Worm (Caenorhabditis elegans) whole organism, L3 larva: ENCODE data around the gene del-1.

Experiments used
- R02D3.7 ChIP-seq: fragments of 150-350 bp; optimal IDR thresholded peaks from 2 replicates; lab custom pipeline; 2014; ENCODE audit warnings: missing biosample characterization, missing genetic modification characterization
- aly-2 ChIP-seq: fragments of 150-350 bp; optimal IDR thresholded peaks from 2 replicates; lab custom pipeline; 2014; ENCODE audit warnings: missing biosample characterization, missing genetic modification characterization
- ceh-16 ChIP-seq: sonication (generic microtip); optimal IDR thresholded peaks from 2 replicates; lab custom pipeline; 2017; ENCODE audit warnings: missing biosample characterization, missing genetic modification characterization
- ceh-28 ChIP-seq: fragments of 150-350 bp; optimal IDR thresholded peaks from 2 replicates; lab custom pipeline; 2014; ENCODE audit warnings: missing biosample characterization, missing genetic modification reagents, missing genetic modification characterization
- ceh-82 ChIP-seq: fragments of 150-350 bp; optimal IDR thresholded peaks from 2 replicates; lab custom pipeline; 2014; ENCODE audit warnings: missing biosample characterization, missing genetic modification characterization
- ceh-9 ChIP-seq: sonication (generic microtip); optimal IDR thresholded peaks from 2 replicates; lab custom pipeline; 2018; ENCODE audit warnings: missing biosample characterization, missing genetic modification characterization
- daf-12 ChIP-seq: fragments of 150-350 bp; optimal IDR thresholded peaks from 2 replicates; lab custom pipeline; 2014; ENCODE audit warnings: missing biosample characterization, missing genetic modification reagents, missing genetic modification characterization
- egl-27 ChIP-seq: sonication (generic microtip); optimal IDR thresholded peaks from 4 replicates; lab custom pipeline; 2017; ENCODE audit warnings: missing biosample characterization, missing genetic modification reagents, missing genetic modification characterization
- elt-1 ChIP-seq: fragments of 150-350 bp; optimal IDR thresholded peaks from 2 replicates; lab custom pipeline; 2014; ENCODE audit warnings: missing biosample characterization, missing genetic modification characterization
- elt-2 ChIP-seq: sonication (generic microtip); optimal IDR thresholded peaks from 2 replicates; lab custom pipeline; 2016; ENCODE audit warnings: missing genetic modification reagents, mild to moderate bottlenecking, missing genetic modification characterization, missing compliant biosample characterization
- elt-3 ChIP-seq, 3 experiments: fragments of 150-350 bp in 1 of 3; sonication (generic microtip) in 2 of 3; optimal IDR thresholded peaks; 2 replicates in 2 of 3; 4 replicates in 1 of 3; lab custom pipeline; 2014 to 2017; ENCODE audit warnings: missing biosample characterization in 3 of 3, missing genetic modification characterization in 3 of 3
- fos-1 ChIP-seq: fragments of 150-350 bp; optimal IDR thresholded peaks from 2 replicates; lab custom pipeline; 2014; ENCODE audit warnings: missing biosample characterization, missing genetic modification characterization
- hmg-11 ChIP-seq: sonication (generic microtip); optimal IDR thresholded peaks from 2 replicates; lab custom pipeline; 2016; ENCODE audit warnings: missing genetic modification characterization, missing compliant biosample characterization
- jun-1 ChIP-seq: fragments of 150-350 bp; optimal IDR thresholded peaks from 2 replicates; lab custom pipeline; 2014; ENCODE audit warnings: missing biosample characterization, missing genetic modification reagents, missing genetic modification characterization
- lin-39 ChIP-seq: fragments of 150-350 bp; optimal IDR thresholded peaks from 2 replicates; lab custom pipeline; 2018; ENCODE audit warnings: missing biosample characterization, missing genetic modification reagents, missing genetic modification characterization
- lsy-12 ChIP-seq: sonication (generic microtip); optimal IDR thresholded peaks from 2 replicates; lab custom pipeline; 2016; ENCODE audit warnings: mild to moderate bottlenecking, missing genetic modification characterization, missing compliant biosample characterization
- nfya-1 ChIP-seq: sonication (generic microtip); optimal IDR thresholded peaks from 2 replicates; lab custom pipeline; 2017; ENCODE audit warnings: missing genetic modification characterization, mild to moderate bottlenecking, missing compliant biosample characterization, antibody characterized with exemption, moderate library complexity; ENCODE audit not compliant: insufficient read depth
- nhr-11 ChIP-seq: fragments of 150-350 bp; optimal IDR thresholded peaks from 2 replicates; lab custom pipeline; 2014; ENCODE audit warnings: missing biosample characterization, missing genetic modification characterization
- nhr-12 ChIP-seq: fragments of 150-350 bp; optimal IDR thresholded peaks from 2 replicates; lab custom pipeline; 2014; ENCODE audit warnings: missing biosample characterization, missing genetic modification characterization
- nhr-23 ChIP-seq: fragments of 150-350 bp; optimal IDR thresholded peaks from 2 replicates; lab custom pipeline; 2014; ENCODE audit warnings: missing biosample characterization, missing genetic modification reagents, missing genetic modification characterization
- nhr-25 ChIP-seq: sonication (generic microtip); optimal IDR thresholded peaks from 2 replicates; lab custom pipeline; 2017; ENCODE audit warnings: missing biosample characterization, missing genetic modification characterization
- nhr-28 ChIP-seq: fragments of 150-350 bp; optimal IDR thresholded peaks from 2 replicates; lab custom pipeline; 2014; ENCODE audit warnings: missing biosample characterization, missing genetic modification characterization
- nhr-43 ChIP-seq: sonication (generic microtip); optimal IDR thresholded peaks from 2 replicates; lab custom pipeline; 2016; ENCODE audit warnings: mild to moderate bottlenecking, missing genetic modification characterization, missing compliant biosample characterization; ENCODE audit not compliant: poor library complexity, severe bottlenecking
- nhr-76 ChIP-seq: fragments of 150-350 bp; sonication (generic microtip); optimal IDR thresholded peaks from 5 replicates; lab custom pipeline; 2014; ENCODE audit warnings: missing biosample characterization, missing genetic modification characterization
- pha-4 ChIP-seq: fragments of 150-350 bp; optimal IDR thresholded peaks from 2 replicates; lab custom pipeline; 2014; ENCODE audit warnings: missing biosample characterization, missing genetic modification reagents, missing genetic modification characterization
- pqm-1 ChIP-seq: fragments of 150-350 bp; optimal IDR thresholded peaks from 2 replicates; lab custom pipeline; 2017; ENCODE audit warnings: missing biosample characterization, missing genetic modification characterization, inconsistent platforms
- sea-2 ChIP-seq: fragments of 150-350 bp; sonication (generic microtip); optimal IDR thresholded peaks from 4 replicates; lab custom pipeline; 2014; ENCODE audit warnings: missing biosample characterization, missing genetic modification reagents, missing genetic modification characterization
- skn-1 ChIP-seq: fragments of 150-350 bp; optimal IDR thresholded peaks from 2 replicates; lab custom pipeline; 2014; ENCODE audit warnings: missing biosample characterization, missing genetic modification characterization
- snpc-4 ChIP-seq: fragments of 150-350 bp; optimal IDR thresholded peaks from 2 replicates; lab custom pipeline; 2014; ENCODE audit warnings: missing biosample characterization, missing genetic modification characterization
- tbx-2 ChIP-seq: sonication (generic microtip); optimal IDR thresholded peaks from 2 replicates; lab custom pipeline; 2016; ENCODE audit warnings: mild to moderate bottlenecking, missing genetic modification characterization, missing compliant biosample characterization
- unc-39 ChIP-seq: sonication (generic microtip); optimal IDR thresholded peaks from 4 replicates; lab custom pipeline; 2017; ENCODE audit warnings: missing biosample characterization, missing genetic modification characterization
- zag-1 ChIP-seq: fragments of 150-350 bp; optimal IDR thresholded peaks from 2 replicates; lab custom pipeline; 2014; ENCODE audit warnings: missing biosample characterization, missing genetic modification characterization
- ztf-11 ChIP-seq: fragments of 150-350 bp; optimal IDR thresholded peaks from 2 replicates; lab custom pipeline; 2014; ENCODE audit warnings: missing biosample characterization, missing genetic modification characterization

The del-1 gene

DNA sequence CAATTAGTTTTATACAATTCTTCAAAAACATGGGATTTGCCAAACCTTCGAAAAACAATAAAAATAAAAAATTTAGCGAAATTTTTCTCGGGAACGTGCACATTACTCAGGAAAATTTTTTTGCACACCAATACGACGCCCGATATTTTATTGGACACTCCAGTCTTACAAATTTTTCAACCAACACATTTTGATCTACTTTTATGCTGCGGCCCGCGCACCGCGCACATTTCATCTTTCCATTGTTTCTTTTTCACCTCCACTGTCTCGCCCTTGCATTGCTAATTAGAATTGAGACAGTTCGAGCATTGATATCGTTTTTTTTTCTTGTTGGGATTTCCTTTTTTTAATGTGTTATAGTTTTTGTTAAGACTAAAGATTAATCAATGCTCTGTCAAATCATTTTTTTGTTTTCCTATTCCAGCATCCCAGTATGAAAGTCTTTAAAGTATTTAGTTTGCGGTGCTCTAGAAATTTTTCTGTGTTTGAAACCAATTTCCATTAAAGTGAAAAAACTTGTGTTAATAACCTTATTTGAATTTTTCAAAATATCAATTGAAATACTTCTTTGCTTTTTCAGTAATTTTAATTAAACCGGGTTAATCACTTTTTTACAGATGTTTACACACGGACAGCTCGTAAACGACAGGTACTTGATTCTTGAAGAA, 20.3 kb upstream of the del-1 start, which contains the start of gene K04C1.5:
Gene K04C1.5, plus strand, starts transcription at position 618 of the 668 bp plus-strand sequence.
- TF ChIP-seq nhr-43 (tag; lab: Kevin White, UChicago) (no peak), unc-39 (no peak), elt-3 (tag; optimal IDR thresholded peaks at IDR 0.05; lab: Kevin White, UChicago) (no peak), aly-2 (tag; lab: Kevin White, UChicago) (no peak), fos-1 (tag; lab: Kevin White, UChicago) (no peak), nhr-11 (no peak), ceh-82 (no peak), pha-4 (tag; lab: Kevin White, UChicago) (no peak), zag-1 (tag; lab: Kevin White, UChicago) (no peak), nhr-12 (tag; lab: Kevin White, UChicago) (no peak), egl-27 (no peak), lsy-12 (tag; lab: Kevin White, UChicago) (no peak), nhr-25 (no peak), ceh-16 (tag; lab: Kevin White, UChicago) (no peak), sea-2 (GFP tag; lab: Kevin White, UChicago) (no peak), nhr-76 (tag; lab: Kevin White, UChicago) (no peak), jun-1 (tag; lab: Kevin White, UChicago) (no peak)

ce11 chrX:14252042-14252441, 15.8 kb upstream of the del-1 start, which contains the start of gene E02H4.6:
E02H4.6 (minus strand) TSS chrX:14252142.
- TF ChIP-seq nhr-23 (tag; lab: Kevin White, UChicago): no peak
- TF ChIP-seq nhr-28 (tag; lab: Kevin White, UChicago): no peak
- TF ChIP-seq pqm-1 (tag; lab: Kevin White, UChicago): no peak
- no peak for TF ChIP-seq lsy-12 (tag; lab: Kevin White, UChicago)
- TF ChIP-seq snpc-4 (tag; lab: Kevin White, UChicago): no peak
- no peak for TF ChIP-seq lin-39 (tag; lab: Kevin White, UChicago)
- TF ChIP-seq tbx-2 (tag; lab: Kevin White, UChicago): no peak
- no peak for TF ChIP-seq sea-2 (GFP tag; lab: Kevin White, UChicago)
- no peak for TF ChIP-seq ceh-28 (tag; lab: Kevin White, UChicago)
- no peak for TF ChIP-seq unc-39
- TF ChIP-seq nhr-25: no peak
- no peak for TF ChIP-seq ceh-82
- no peak for TF ChIP-seq elt-1 (tag; lab: Kevin White, UChicago)
- no peak for TF ChIP-seq nfya-1 (tag; lab: Kevin White, UChicago)
- TF ChIP-seq, all 47 proteins: peak for 0

DNA sequence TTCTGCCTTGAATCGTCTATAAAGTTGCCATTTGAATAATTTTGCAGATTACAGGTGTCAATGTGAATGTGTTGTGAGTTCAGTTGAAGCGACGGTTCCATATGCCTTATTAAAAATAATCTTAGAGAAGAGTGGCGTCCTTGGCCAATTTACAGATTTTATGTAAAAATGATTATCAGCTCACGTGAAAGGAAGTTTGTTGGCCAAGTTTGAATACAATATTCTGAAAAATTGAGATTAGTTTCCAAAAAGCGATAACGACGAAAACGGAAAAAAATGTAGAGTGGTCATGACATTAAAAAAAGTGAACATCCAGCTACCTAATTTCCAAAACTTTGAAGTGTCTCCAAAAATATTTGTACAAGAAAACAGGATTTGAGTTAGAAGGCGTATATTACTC, 12.8 kb upstream of the del-1 start, which contains the start of gene E02H4.5:
Gene E02H4.5, minus strand, starts transcription at position 101 of the 400 bp plus-strand sequence.
- no peak for TF ChIP-seq ztf-11
- no peak for TF ChIP-seq hmg-11 (tag; lab: Kevin White, UChicago)
- no peak for TF ChIP-seq R02D3.7 (tag; lab: Kevin White, UChicago)
- no peak for TF ChIP-seq ceh-28 (tag; lab: Kevin White, UChicago)
- TF ChIP-seq ceh-82: no peak
- no peak for TF ChIP-seq zag-1 (tag; lab: Kevin White, UChicago)
- no peak for TF ChIP-seq fos-1 (tag; lab: Kevin White, UChicago)
- TF ChIP-seq ceh-9: no peak
- TF ChIP-seq pha-4 (tag; lab: Kevin White, UChicago): no peak
- TF ChIP-seq nhr-23 (tag; lab: Kevin White, UChicago): no peak
- TF ChIP-seq skn-1: no peak
- TF ChIP-seq nhr-28 (tag; lab: Kevin White, UChicago): no peak

ce11 chrX:14255973-14256372, 11.9 kb upstream of the del-1 start, which contains the start of gene E02H4.7:
E02H4.7 (plus strand) TSS chrX:14256273.
- no peak for TF ChIP-seq nhr-43 (tag; lab: Kevin White, UChicago)
- no peak for TF ChIP-seq nhr-11
- no peak for TF ChIP-seq lsy-12 (tag; lab: Kevin White, UChicago)
- TF ChIP-seq elt-3 (tag; optimal IDR thresholded peaks at IDR 0.05; lab: Kevin White, UChicago): no peak
- no peak for TF ChIP-seq ceh-28 (tag; lab: Kevin White, UChicago)
- TF ChIP-seq pqm-1 (tag; lab: Kevin White, UChicago): peak; percentile 12
- TF ChIP-seq sea-2 (GFP tag; lab: Kevin White, UChicago): no peak
- TF ChIP-seq R02D3.7 (tag; lab: Kevin White, UChicago): no peak
- TF ChIP-seq elt-2: peak; percentile 36
- TF ChIP-seq daf-12 (tag; lab: Kevin White, UChicago): no peak
- no peak for TF ChIP-seq ztf-11
